Worm (Caenorhabditis elegans) whole organism, L1 larva: ENCODE measurements around the gene H35B03.2.
A peak's percentile ranks its signal among the peaks of the same experiment; 100 is the strongest.

Source experiments
- C04F5.9 ChIP-seq: sonication (generic microtip); optimal IDR thresholded peaks from 2 replicates; lab custom pipeline; 2016; ENCODE audit warnings: missing genetic modification characterization, missing compliant biosample characterization
- C16A3.4 ChIP-seq: fragments of 150-350 bp; optimal IDR thresholded peaks from 2 replicates; lab custom pipeline; 2014; ENCODE audit warnings: missing biosample characterization, missing genetic modification characterization
- C34B4.2 ChIP-seq: sonication (generic microtip); optimal IDR thresholded peaks from 2 replicates; lab custom pipeline; 2017; ENCODE audit warnings: mild to moderate bottlenecking, missing genetic modification characterization, missing compliant biosample characterization
- F16B12.6 ChIP-seq: fragments of 150-350 bp; optimal IDR thresholded peaks from 2 replicates; lab custom pipeline; 2014; ENCODE audit warnings: missing biosample characterization, missing genetic modification characterization
- Y116A8C.19 ChIP-seq: sonication (generic microtip); optimal IDR thresholded peaks from 2 replicates; lab custom pipeline; 2016; ENCODE audit warnings: missing compliant biosample characterization, missing genetic modification characterization, borderline replicate concordance
- aly-2 ChIP-seq: fragments of 150-350 bp; optimal IDR thresholded peaks from 2 replicates; lab custom pipeline; 2014; ENCODE audit warnings: missing biosample characterization, missing genetic modification characterization
- ceh-63 ChIP-seq: fragments of 200-800 bp; sonication (Bioruptor generic); optimal IDR thresholded peaks from 2 replicates; lab custom pipeline; 2018; ENCODE audit warnings: mild to moderate bottlenecking, missing genetic modification characterization, missing compliant biosample characterization
- ces-1 ChIP-seq: fragments of 150-350 bp; optimal IDR thresholded peaks from 2 replicates; lab custom pipeline; 2014; ENCODE audit warnings: missing biosample characterization, missing genetic modification reagents, missing genetic modification characterization
- dpl-1 ChIP-seq, 3 experiments: fragments of 150-350 bp in 2 of 3; sonication (generic microtip) in 1 of 3; optimal IDR thresholded peaks; 2 replicates each; lab custom pipeline; 2014 to 2017; ENCODE audit warnings: missing biosample characterization in 3 of 3, missing genetic modification characterization in 3 of 3, missing genetic modification reagents in 3 of 3
- dsc-1 ChIP-seq: sonication (generic microtip); optimal IDR thresholded peaks from 2 replicates; lab custom pipeline; 2016; ENCODE audit warnings: mild to moderate bottlenecking, missing genetic modification characterization, missing compliant biosample characterization
- efl-1 ChIP-seq, 4 experiments: fragments of 150-350 bp; optimal IDR thresholded peaks in 3 of 4; peaks in 1 of 4; 1 replicate in 1 of 4; 2 replicates in 3 of 4; lab custom pipeline; 2014; ENCODE audit warnings: missing biosample characterization in 2 of 4, missing genetic modification characterization in 2 of 4, missing genetic modification reagents in 2 of 4
- egl-27 ChIP-seq, 2 experiments: fragments of 150-350 bp in 1 of 2; sonication (generic microtip); optimal IDR thresholded peaks; 3 replicates each; lab custom pipeline; 2017 to 2018; ENCODE audit warnings: missing biosample characterization in 2 of 2, missing genetic modification characterization in 2 of 2, missing genetic modification reagents in 2 of 2
- elt-3 ChIP-seq, 6 experiments: fragments of 150-350 bp in 1 of 6; sonication (generic microtip); optimal IDR thresholded peaks; 2 replicates each; lab custom pipeline; 2017 to 2018; ENCODE audit warnings: missing biosample characterization in 6 of 6, missing genetic modification characterization in 6 of 6, inconsistent platforms in 1 of 6
- fkh-10 ChIP-seq: sonication (generic microtip); optimal IDR thresholded peaks from 2 replicates; lab custom pipeline; 2017; ENCODE audit warnings: missing biosample characterization, missing genetic modification reagents, missing genetic modification characterization
- fkh-4 ChIP-seq: sonication (generic microtip); optimal IDR thresholded peaks from 2 replicates; lab custom pipeline; 2016; ENCODE audit warnings: missing compliant biosample characterization, missing genetic modification characterization, borderline replicate concordance
- fkh-8 ChIP-seq: sonication (generic microtip); optimal IDR thresholded peaks from 2 replicates; lab custom pipeline; 2016; ENCODE audit warnings: mild to moderate bottlenecking, missing genetic modification characterization, missing compliant biosample characterization
- fos-1 ChIP-seq: fragments of 150-350 bp; optimal IDR thresholded peaks from 2 replicates; lab custom pipeline; 2014; ENCODE audit warnings: missing biosample characterization, missing genetic modification characterization
- grh-1 ChIP-seq: fragments of 200-800 bp; sonication (Bioruptor generic); IDR thresholded peaks from 2 replicates; pipeline ENCODE4 v1.3.6; 2022; ENCODE audit warnings: missing genetic modification reagents, missing genetic modification characterization, missing compliant biosample characterization
- hlh-17 ChIP-seq: fragments of 200-800 bp; sonication (Bioruptor generic); optimal IDR thresholded peaks from 2 replicates; lab custom pipeline; 2018; ENCODE audit warnings: missing genetic modification characterization, mild to moderate bottlenecking, missing compliant biosample characterization, moderate library complexity, borderline replicate concordance
- hpl-2 ChIP-seq: fragments of 150-350 bp; optimal IDR thresholded peaks from 2 replicates; lab custom pipeline; 2014; ENCODE audit warnings: missing biosample characterization, missing genetic modification reagents, missing genetic modification characterization
- irx-1 ChIP-seq: sonication (generic microtip); optimal IDR thresholded peaks from 2 replicates; lab custom pipeline; 2016; ENCODE audit warnings: missing genetic modification characterization, missing compliant biosample characterization
- isw-1 ChIP-seq: fragments of 200-800 bp; sonication (Bioruptor generic); IDR thresholded peaks from 2 replicates; pipeline ENCODE4 v1.3.6; 2022; ENCODE audit warnings: missing genetic modification characterization, missing compliant biosample characterization
- jun-1 ChIP-seq: fragments of 150-350 bp; optimal IDR thresholded peaks from 2 replicates; lab custom pipeline; 2014; ENCODE audit warnings: missing biosample characterization, missing genetic modification reagents, missing genetic modification characterization
- lin-13 ChIP-seq: fragments of 150-350 bp; optimal IDR thresholded peaks from 2 replicates; lab custom pipeline; 2014; ENCODE audit warnings: missing biosample characterization, missing genetic modification reagents, missing genetic modification characterization
- lin-39 ChIP-seq: fragments of 150-350 bp; optimal IDR thresholded peaks from 2 replicates; lab custom pipeline; 2014; ENCODE audit warnings: missing biosample characterization, missing genetic modification reagents, missing genetic modification characterization
- lsy-2 ChIP-seq, 2 experiments: fragments of 150-350 bp; optimal IDR thresholded peaks; 2 replicates each; lab custom pipeline; 2014; ENCODE audit warnings: missing biosample characterization in 2 of 2, missing genetic modification characterization in 2 of 2
- mdl-1 ChIP-seq, 2 experiments: fragments of 150-350 bp; optimal IDR thresholded peaks; 2 replicates each; lab custom pipeline; 2014 to 2017; ENCODE audit warnings: missing biosample characterization in 2 of 2, missing genetic modification characterization in 2 of 2, inconsistent platforms in 1 of 2
- mep-1 ChIP-seq: fragments of 150-350 bp; optimal IDR thresholded peaks from 2 replicates; lab custom pipeline; 2014; ENCODE audit warnings: missing biosample characterization, missing genetic modification characterization
- nhr-11 ChIP-seq: fragments of 150-350 bp; optimal IDR thresholded peaks from 2 replicates; lab custom pipeline; 2014; ENCODE audit warnings: missing biosample characterization, missing genetic modification characterization
- nhr-12 ChIP-seq: sonication (generic microtip); optimal IDR thresholded peaks from 2 replicates; lab custom pipeline; 2017; ENCODE audit warnings: missing biosample characterization, missing genetic modification characterization
- nhr-19 ChIP-seq: fragments of 200-800 bp; sonication (Bioruptor generic); conservative IDR thresholded peaks from 2 replicates; pipeline ENCODE4 v1.3.6; 2022; ENCODE audit warnings: missing genetic modification characterization, missing compliant biosample characterization
- nhr-28 ChIP-seq: fragments of 150-350 bp; optimal IDR thresholded peaks from 2 replicates; lab custom pipeline; 2014; ENCODE audit warnings: missing biosample characterization, missing genetic modification characterization
- nhr-47 ChIP-seq: sonication (generic microtip); optimal IDR thresholded peaks from 2 replicates; lab custom pipeline; 2016; ENCODE audit warnings: mild to moderate bottlenecking, missing genetic modification characterization, moderate library complexity, missing compliant biosample characterization
- nhr-71 ChIP-seq: sonication (generic microtip); optimal IDR thresholded peaks from 2 replicates; lab custom pipeline; 2016; ENCODE audit warnings: mild to moderate bottlenecking, missing genetic modification characterization, moderate library complexity, missing compliant biosample characterization
- nhr-84 ChIP-seq: sonication (generic microtip); optimal IDR thresholded peaks from 2 replicates; lab custom pipeline; 2017; ENCODE audit warnings: missing biosample characterization, missing genetic modification characterization
- nhr-85 ChIP-seq: sonication (generic microtip); peaks from one replicate; lab custom pipeline; 2016; ENCODE audit warnings: missing genetic modification characterization, inconsistent platforms, missing compliant biosample characterization
- nhr-90 ChIP-seq: sonication (generic microtip); optimal IDR thresholded peaks from 2 replicates; lab custom pipeline; 2016; ENCODE audit warnings: mild to moderate bottlenecking, missing genetic modification characterization, missing compliant biosample characterization; ENCODE audit not compliant: poor library complexity
- pax-3 ChIP-seq: fragments of 200-800 bp; sonication (Bioruptor generic); optimal IDR thresholded peaks from 2 replicates; lab custom pipeline; 2018; ENCODE audit warnings: mild to moderate bottlenecking, missing genetic modification characterization, moderate library complexity, missing compliant biosample characterization
- pqm-1 ChIP-seq: sonication (generic microtip); optimal IDR thresholded peaks from 3 replicates; lab custom pipeline; 2017; ENCODE audit warnings: missing biosample characterization, missing genetic modification characterization
- rnt-1 ChIP-seq: sonication (generic microtip); optimal IDR thresholded peaks from 2 replicates; lab custom pipeline; 2016; ENCODE audit warnings: mild to moderate bottlenecking, missing genetic modification characterization, moderate library complexity, missing compliant biosample characterization
- snu-23 ChIP-seq: sonication (generic microtip); optimal IDR thresholded peaks from 2 replicates; lab custom pipeline; 2016; ENCODE audit warnings: missing genetic modification characterization, missing compliant biosample characterization
- sox-4 ChIP-seq: sonication (generic microtip); optimal IDR thresholded peaks from 2 replicates; lab custom pipeline; 2016; ENCODE audit warnings: missing genetic modification characterization, missing compliant biosample characterization
- sup-37 ChIP-seq: fragments of 200-800 bp; sonication (Bioruptor generic); optimal IDR thresholded peaks from 2 replicates; lab custom pipeline; 2018; ENCODE audit warnings: mild to moderate bottlenecking, missing genetic modification characterization, missing compliant biosample characterization
- tbx-2 ChIP-seq: sonication (generic microtip); optimal IDR thresholded peaks from 2 replicates; lab custom pipeline; 2016; ENCODE audit warnings: missing genetic modification characterization, missing compliant biosample characterization
- tlp-1 ChIP-seq: fragments of 150-350 bp; optimal IDR thresholded peaks from 2 replicates; lab custom pipeline; 2014; ENCODE audit warnings: missing biosample characterization, missing genetic modification characterization
- unc-62 ChIP-seq: fragments of 150-350 bp; optimal IDR thresholded peaks from 2 replicates; lab custom pipeline; 2014; ENCODE audit warnings: missing biosample characterization, missing genetic modification reagents, missing genetic modification characterization
- unc-98 ChIP-seq: fragments of 200-800 bp; sonication (Bioruptor generic); IDR thresholded peaks from 2 replicates; pipeline ENCODE4 v1.3.6; 2022; ENCODE audit warnings: missing genetic modification characterization, missing compliant biosample characterization
- vab-15 ChIP-seq: sonication (generic microtip); optimal IDR thresholded peaks from 2 replicates; lab custom pipeline; 2017; ENCODE audit warnings: missing genotype, mild to moderate bottlenecking, missing genetic modification characterization, missing compliant biosample characterization
- xbp-1 ChIP-seq: sonication (generic microtip); optimal IDR thresholded peaks from 2 replicates; lab custom pipeline; 2016; ENCODE audit warnings: missing genetic modification characterization, missing compliant biosample characterization
- zip-4 ChIP-seq: fragments of 200-800 bp; sonication (Bioruptor generic); optimal IDR thresholded peaks from 2 replicates; lab custom pipeline; 2018; ENCODE audit warnings: mild to moderate bottlenecking, missing genetic modification characterization, moderate library complexity, missing compliant biosample characterization
- ztf-4 ChIP-seq: fragments of 150-350 bp; optimal IDR thresholded peaks from 2 replicates; lab custom pipeline; 2014; ENCODE audit warnings: missing biosample characterization, missing genetic modification characterization

H35B03.2 gene

ce11 chrIV:5779537-5779936 is 48.1 kb upstream of the H35B03.2 start:
- TF ChIP-seq elt-3 (tag; optimal IDR thresholded peaks at IDR 0.05; lab: Kevin White, UChicago) (no peak), unc-62 (GFP tag; lab: Kevin White, UChicago) (no peak), nhr-85 (tag; lab: Kevin White, UChicago) (peak; percentile 64), lin-39 (tag; lab: Kevin White, UChicago) (no peak), nhr-71 (peak; percentile 5)

- no peak for TF ChIP-seq fkh-4 (tag; lab: Kevin White, UChicago)
- TF ChIP-seq snu-23 (GFP tag; lab: Kevin White, UChicago): peak; percentile 62
- no peak for TF ChIP-seq tlp-1 (tag; lab: Kevin White, UChicago)
- no peak for TF ChIP-seq vab-15 (tag; lab: Kevin White, UChicago)
- TF ChIP-seq nhr-84: no peak
- TF ChIP-seq mep-1: no peak
- TF ChIP-seq hpl-2 (GFP tag; lab: Kevin White, UChicago): no peak
- TF ChIP-seq sup-37 (GFP tag; lab: Kevin White, UChicago): no peak
- peak; percentile 37 for TF ChIP-seq jun-1
- no peak for TF ChIP-seq fkh-10 (GFP tag; lab: Kevin White, UChicago)
- TF ChIP-seq grh-1: peak; percentile 69
- no peak for TF ChIP-seq lsy-2 (tag; optimal IDR thresholded peaks at IDR 0.05; lab: Kevin White, UChicago)
- TF ChIP-seq irx-1 (tag; lab: Kevin White, UChicago): no peak
- TF ChIP-seq mdl-1 (tag; optimal IDR thresholded peaks at IDR 0.05; lab: Kevin White, UChicago): peak in 1 of 2 experiments; percentile 66
- no peak for TF ChIP-seq pqm-1 (tag; lab: Kevin White, UChicago)
- TF ChIP-seq egl-27 (tag; optimal IDR thresholded peaks at IDR 0.05; lab: Kevin White, UChicago): no peak
- peak; percentile 82 for TF ChIP-seq nhr-90 (tag; lab: Kevin White, UChicago)
- no peak for TF ChIP-seq ceh-63 (GFP tag; lab: Kevin White, UChicago)
- TF ChIP-seq nhr-12: no peak
- TF ChIP-seq Y116A8C.19 (tag; lab: Kevin White, UChicago): no peak
- no peak for TF ChIP-seq isw-1 (GFP tag; lab: Robert Waterston, UW)
- TF ChIP-seq C34B4.2 (tag; lab: Kevin White, UChicago): no peak
- no peak for TF ChIP-seq aly-2 (tag; lab: Kevin White, UChicago)
- TF ChIP-seq dsc-1 (tag; lab: Kevin White, UChicago): no peak
- TF ChIP-seq nhr-47 (tag; lab: Kevin White, UChicago): peak; percentile 49
- peak in 1 of 3 experiments; percentile 23 for TF ChIP-seq dpl-1 (GFP tag; optimal IDR thresholded peaks at IDR 0.05; lab: Kevin White, UChicago)
- TF ChIP-seq hlh-17 (GFP tag; lab: Kevin White, UChicago): no peak
- TF ChIP-seq fos-1: no peak
- no peak for TF ChIP-seq unc-98
- TF ChIP-seq F16B12.6 (tag; lab: Kevin White, UChicago): no peak
- peak; percentile 15 for TF ChIP-seq xbp-1 (tag; lab: Kevin White, UChicago)
- no peak for TF ChIP-seq C04F5.9 (tag; lab: Kevin White, UChicago)
- TF ChIP-seq ces-1 (GFP tag; lab: Kevin White, UChicago): no peak
- TF ChIP-seq nhr-19 (GFP tag; lab: Robert Waterston, UW): peak; percentile 69
- no peak for TF ChIP-seq efl-1 (optimal IDR thresholded peaks at IDR 0.05; lab: Kevin White, UChicago)
- TF ChIP-seq efl-1 (GFP tag; optimal IDR thresholded peaks at IDR 0.05 in 1 of 2; lab: Kevin White, UChicago): peak in 1 of 2 experiments; percentile 94
- no peak for TF ChIP-seq nhr-28
- no peak for TF ChIP-seq ztf-4
- no peak for TF ChIP-seq fkh-8 (tag; lab: Kevin White, UChicago)
- TF ChIP-seq sox-4 (tag; lab: Kevin White, UChicago): no peak
- no peak for TF ChIP-seq pax-3 (tag; lab: Kevin White, UChicago)
- TF ChIP-seq lin-13 (GFP tag; lab: Kevin White, UChicago): no peak
- TF ChIP-seq C16A3.4 (tag; lab: Kevin White, UChicago): no peak
- TF ChIP-seq nhr-11 (tag; lab: Kevin White, UChicago): no peak
- no peak for TF ChIP-seq rnt-1 (tag; lab: Kevin White, UChicago)
- peak; percentile 93 for TF ChIP-seq nhr-71
- no peak for TF ChIP-seq zip-4 (GFP tag; lab: Kevin White, UChicago)
- peak; percentile 77 for TF ChIP-seq tbx-2 (tag; lab: Kevin White, UChicago)
Measured at ce11 chrIV:5778342-5778741, 46.9 kb upstream of the H35B03.2 start.
